Worm (Caenorhabditis elegans) whole organism, L2 larva: Measurements from ENCODE around the gene fbxc-17.
"Not testable (repeated sequence)": the region's sequence is repeated elsewhere in the genome, so short reads cannot be mapped to it uniquely, and the experiment has no call there.

ENCODE experiments used
- Y55F3AM.14 ChIP-seq: fragments of 200-800 bp; sonication (Bioruptor generic); optimal IDR thresholded peaks from 2 replicates; lab custom pipeline; 2018; ENCODE audit warnings: mild to moderate bottlenecking, missing genetic modification characterization, missing compliant biosample characterization
- ZK546.5 ChIP-seq: sonication (generic microtip); optimal IDR thresholded peaks from 2 replicates; lab custom pipeline; 2017; ENCODE audit warnings: missing biosample characterization, missing genetic modification characterization
- alr-1 ChIP-seq: fragments of 150-350 bp; optimal IDR thresholded peaks from 2 replicates; lab custom pipeline; 2014; ENCODE audit warnings: missing biosample characterization, missing genetic modification characterization
- blmp-1 ChIP-seq: sonication (generic microtip); optimal IDR thresholded peaks from 2 replicates; lab custom pipeline; 2017; ENCODE audit warnings: missing genetic modification characterization, mild to moderate bottlenecking, missing compliant biosample characterization, antibody characterized with exemption, moderate library complexity; ENCODE audit not compliant: insufficient read depth
- crh-2 ChIP-seq: sonication (generic microtip); optimal IDR thresholded peaks from 2 replicates; lab custom pipeline; 2017; ENCODE audit warnings: missing biosample characterization, missing genetic modification characterization
- egl-27 ChIP-seq: sonication (generic microtip); optimal IDR thresholded peaks from 3 replicates; lab custom pipeline; 2017; ENCODE audit warnings: missing biosample characterization, missing genetic modification reagents, missing genetic modification characterization
- elt-3 ChIP-seq: sonication (generic microtip); optimal IDR thresholded peaks from 2 replicates; lab custom pipeline; 2017; ENCODE audit warnings: missing biosample characterization, missing genetic modification characterization
- fos-1 ChIP-seq: fragments of 150-350 bp; optimal IDR thresholded peaks from 2 replicates; lab custom pipeline; 2014; ENCODE audit warnings: missing biosample characterization, missing genetic modification characterization
- gmeb-1 ChIP-seq: fragments of 150-350 bp; optimal IDR thresholded peaks from 2 replicates; lab custom pipeline; 2014; ENCODE audit warnings: missing biosample characterization, missing genetic modification characterization
- lin-11 ChIP-seq: fragments of 150-350 bp; sonication (generic microtip); optimal IDR thresholded peaks from 2 replicates; lab custom pipeline; 2014; ENCODE audit warnings: missing biosample characterization, missing genetic modification characterization, inconsistent platforms, mixed read lengths
- lin-13 ChIP-seq: fragments of 150-350 bp; optimal IDR thresholded peaks from 2 replicates; lab custom pipeline; 2014; ENCODE audit warnings: missing biosample characterization, missing genetic modification reagents, missing genetic modification characterization
- lsy-2 ChIP-seq, 2 experiments: fragments of 150-350 bp in 1 of 2; sonication (generic microtip) in 1 of 2; optimal IDR thresholded peaks; 2 replicates each; lab custom pipeline; 2014 to 2017; ENCODE audit warnings: missing biosample characterization in 2 of 2, missing genetic modification characterization in 2 of 2
- mab-5 ChIP-seq: fragments of 150-350 bp; optimal IDR thresholded peaks from 2 replicates; lab custom pipeline; 2014; ENCODE audit warnings: missing biosample characterization, missing genetic modification characterization
- mbf-1 ChIP-seq: sonication (generic microtip); optimal IDR thresholded peaks from 2 replicates; lab custom pipeline; 2017; ENCODE audit warnings: missing biosample characterization, missing genetic modification characterization
- nhr-11 ChIP-seq: fragments of 150-350 bp; optimal IDR thresholded peaks from 2 replicates; lab custom pipeline; 2014; ENCODE audit warnings: missing biosample characterization, missing genetic modification characterization
- nhr-12 ChIP-seq: fragments of 150-350 bp; optimal IDR thresholded peaks from 2 replicates; lab custom pipeline; 2014; ENCODE audit warnings: missing biosample characterization, missing genetic modification characterization
- nhr-129 ChIP-seq: fragments of 150-350 bp; optimal IDR thresholded peaks from 2 replicates; lab custom pipeline; 2014; ENCODE audit warnings: missing biosample characterization, missing genetic modification characterization
- nhr-21 ChIP-seq: fragments of 150-350 bp; optimal IDR thresholded peaks from 2 replicates; lab custom pipeline; 2014; ENCODE audit warnings: missing biosample characterization, missing genetic modification characterization
- nhr-77 ChIP-seq: fragments of 150-350 bp; optimal IDR thresholded peaks from 2 replicates; lab custom pipeline; 2014; ENCODE audit warnings: missing biosample characterization, missing genetic modification characterization
- peb-1 ChIP-seq: fragments of 150-350 bp; optimal IDR thresholded peaks from 2 replicates; lab custom pipeline; 2014; ENCODE audit warnings: missing biosample characterization, missing genetic modification characterization
- skn-1 ChIP-seq: sonication (generic microtip); optimal IDR thresholded peaks from 2 replicates; lab custom pipeline; 2017; ENCODE audit warnings: missing biosample characterization, missing genetic modification characterization
- sma-3 ChIP-seq: sonication (generic microtip); optimal IDR thresholded peaks from 2 replicates; lab custom pipeline; 2016; ENCODE audit warnings: missing genetic modification reagents, missing genetic modification characterization, missing compliant biosample characterization
- sma-9 ChIP-seq, 2 experiments: fragments of 150-350 bp in 1 of 2; sonication (generic microtip) in 1 of 2; optimal IDR thresholded peaks; 2 replicates each; lab custom pipeline; 2014 to 2016; ENCODE audit warnings: missing genetic modification characterization in 2 of 2, mild to moderate bottlenecking in 1 of 2, missing biosample characterization in 1 of 2, missing compliant biosample characterization in 1 of 2, missing genetic modification reagents in 1 of 2, moderate library complexity in 1 of 2
- snpc-4 ChIP-seq: fragments of 150-350 bp; optimal IDR thresholded peaks from 2 replicates; lab custom pipeline; 2014; ENCODE audit warnings: missing biosample characterization, missing genetic modification characterization
- unc-39 ChIP-seq: fragments of 150-350 bp; optimal IDR thresholded peaks from 2 replicates; lab custom pipeline; 2014; ENCODE audit warnings: missing biosample characterization, missing genetic modification characterization
- unc-55 ChIP-seq: fragments of 150-350 bp; sonication (generic microtip); optimal IDR thresholded peaks from 3 replicates; lab custom pipeline; 2014; ENCODE audit warnings: missing biosample characterization, missing genetic modification reagents, missing genetic modification characterization
- unc-62 ChIP-seq: fragments of 150-350 bp; optimal IDR thresholded peaks from 2 replicates; lab custom pipeline; 2014; ENCODE audit warnings: missing biosample characterization, missing genetic modification reagents, missing genetic modification characterization
- zag-1 ChIP-seq: fragments of 150-350 bp; optimal IDR thresholded peaks from 2 replicates; lab custom pipeline; 2014; ENCODE audit warnings: missing biosample characterization, missing genetic modification characterization
- ztf-1 ChIP-seq: fragments of 200-800 bp; sonication (Bioruptor generic); conservative IDR thresholded peaks from 2 replicates; pipeline ENCODE4 v1.3.6; 2022; ENCODE audit warnings: missing genetic modification characterization, missing compliant biosample characterization
- ztf-11 ChIP-seq: sonication (generic microtip); optimal IDR thresholded peaks from 2 replicates; lab custom pipeline; 2017; ENCODE audit warnings: missing biosample characterization, missing genetic modification characterization
- ztf-4 ChIP-seq: fragments of 150-350 bp; optimal IDR thresholded peaks from 2 replicates; lab custom pipeline; 2014; ENCODE audit warnings: missing biosample characterization, missing genetic modification characterization

The fbxc-17 gene

ce11 chrII:979135-979534 lies at the start of gene fbxc-17, which contains the start of gene fbxc-15:
Gene fbxc-17, minus strand, starts transcription at chrII:979235.
Gene fbxc-15, plus strand, starts transcription at chrII:979423.
- TF ChIP-seq nhr-77 (tag; lab: Kevin White, UChicago) (no peak), unc-62 (GFP tag; lab: Kevin White, UChicago) (no peak), lsy-2 (tag; optimal IDR thresholded peaks at IDR 0.05; lab: Kevin White, UChicago) (no peak)

- TF ChIP-seq crh-2 (no peak), fos-1 (peak; percentile 23), ZK546.5 (tag; lab: Kevin White, UChicago) (no peak), mbf-1 (tag; lab: Kevin White, UChicago) (no peak)
- TF ChIP-seq, all 48 proteins: peak for 1
Measured at ce11 chrII:1028602-1029001, 49.6 kb upstream of the fbxc-17 start, which contains the start of gene math-34. Gene math-34, plus strand, starts transcription at chrII:1028972.

- no peak for TF ChIP-seq gmeb-1 (tag; lab: Kevin White, UChicago)
- no peak for TF ChIP-seq ztf-11
- TF ChIP-seq skn-1 (tag; lab: Kevin White, UChicago), result no peak
- no peak for TF ChIP-seq blmp-1
- no peak for TF ChIP-seq mab-5
- TF ChIP-seq snpc-4 (tag; lab: Kevin White, UChicago), result no peak
- TF ChIP-seq lin-11, result no peak
- TF ChIP-seq Y55F3AM.14, result no peak
- TF ChIP-seq zag-1 (tag; lab: Kevin White, UChicago), result no peak
- TF ChIP-seq nhr-11 (tag; lab: Kevin White, UChicago), result no peak
- no peak for TF ChIP-seq unc-55
- TF ChIP-seq ztf-1 (GFP tag; lab: Robert Waterston, UW), result no peak
- TF ChIP-seq egl-27 (tag; lab: Kevin White, UChicago), result no peak
- TF ChIP-seq peb-1 (tag; lab: Kevin White, UChicago), result no peak
- TF ChIP-seq nhr-129 (tag; lab: Kevin White, UChicago), result no peak
- TF ChIP-seq alr-1, result no peak
- no peak for TF ChIP-seq sma-3 (GFP tag; lab: Kevin White, UChicago)
Measured at ce11 chrII:1026670-1027069, 47.6 kb upstream of the fbxc-17 start, which contains the start of gene M01D1.12. Gene M01D1.12, plus strand, starts transcription at chrII:1026970.

ce11 chrII:1024684-1025083 lies 45.6 kb upstream of the fbxc-17 start, which contains the start of gene btb-11:
Gene btb-11, minus strand, starts transcription at chrII:1024784.
- not testable (repeated sequence) for TF ChIP-seq sma-9 (GFP tag; optimal IDR thresholded peaks at IDR 0.05; lab: Kevin White, UChicago); sma-9 (tag; optimal IDR thresholded peaks at IDR 0.05; lab: Kevin White, UChicago); peb-1 (tag; lab: Kevin White, UChicago); unc-39 (tag; lab: Kevin White, UChicago)

ce11 chrII:1006375-1006774 lies 27.3 kb upstream of the fbxc-17 start, which contains the start of gene F45D11.14:
Gene F45D11.14, minus strand, starts transcription at chrII:1006475.
- not testable (repeated sequence) for TF ChIP-seq elt-3 (tag; lab: Kevin White, UChicago); gmeb-1 (tag; lab: Kevin White, UChicago); alr-1

- TF ChIP-seq snpc-4 (tag; lab: Kevin White, UChicago) (no peak), ztf-1 (GFP tag; lab: Robert Waterston, UW) (no peak), nhr-21 (tag; lab: Kevin White, UChicago) (no peak), Y55F3AM.14 (no peak), mbf-1 (tag; lab: Kevin White, UChicago) (no peak), mab-5 (no peak), unc-62 (GFP tag; lab: Kevin White, UChicago) (no peak), ztf-4 (no peak), peb-1 (tag; lab: Kevin White, UChicago) (no peak), lin-11 (no peak), lin-13 (no peak), nhr-12 (tag; lab: Kevin White, UChicago) (no peak)
Measured at ce11 chrII:1001351-1001750, 22.3 kb upstream of the fbxc-17 start, which contains the start of the genes fbxb-30 and F45D11.5. Gene fbxb-30, minus strand, starts transcription at chrII:1001451. Gene F45D11.5, plus strand, starts transcription at chrII:1001702.
